Worm (Caenorhabditis elegans) whole organism, mixed stage, embryonic: ENCODE results near the gene M57.1.

Experiments
- M03D4.4 ChIP-seq: sonication (generic microtip); optimal IDR thresholded peaks from 2 replicates; lab custom pipeline; 2017; ENCODE audit warnings: mild to moderate bottlenecking, missing genetic modification characterization, missing compliant biosample characterization
- bed-3 ChIP-seq: fragments of 200-800 bp; sonication (Bioruptor generic); optimal IDR thresholded peaks from 3 replicates; lab custom pipeline; 2018; ENCODE audit warnings: mild to moderate bottlenecking, missing genetic modification characterization, moderate library complexity, missing compliant biosample characterization
- elt-3 ChIP-seq: fragments of 150-350 bp; optimal IDR thresholded peaks from 2 replicates; lab custom pipeline; 2014; ENCODE audit warnings: missing biosample characterization, missing genetic modification characterization
- hlh-1 ChIP-seq: fragments of 150-350 bp; optimal IDR thresholded peaks from 2 replicates; lab custom pipeline; 2014; ENCODE audit warnings: missing biosample characterization, missing genetic modification reagents, missing genetic modification characterization
- lsy-2 ChIP-seq: fragments of 150-350 bp; optimal IDR thresholded peaks from 2 replicates; lab custom pipeline; 2014; ENCODE audit warnings: missing biosample characterization, missing genetic modification characterization
- mab-5 ChIP-seq: fragments of 150-350 bp; optimal IDR thresholded peaks from 2 replicates; lab custom pipeline; 2014; ENCODE audit warnings: missing biosample characterization, missing genetic modification characterization
- mep-1 ChIP-seq: fragments of 150-350 bp; optimal IDR thresholded peaks from 2 replicates; lab custom pipeline; 2017; ENCODE audit warnings: missing biosample characterization, missing genetic modification reagents, missing genetic modification characterization, inconsistent platforms
- nhr-237 ChIP-seq: fragments of 150-350 bp; optimal IDR thresholded peaks from 2 replicates; lab custom pipeline; 2014; ENCODE audit warnings: missing biosample characterization, missing genetic modification characterization
- nhr-76 ChIP-seq: sonication (generic microtip); optimal IDR thresholded peaks from 2 replicates; lab custom pipeline; 2017; ENCODE audit warnings: missing biosample characterization, missing genetic modification characterization
- snpc-4 ChIP-seq: fragments of 150-350 bp; optimal IDR thresholded peaks from 2 replicates; lab custom pipeline; 2014; ENCODE audit warnings: missing biosample characterization, missing genetic modification characterization
- unc-39 ChIP-seq: fragments of 150-350 bp; optimal IDR thresholded peaks from 2 replicates; lab custom pipeline; 2014; ENCODE audit warnings: missing biosample characterization, missing genetic modification characterization
- unc-62 ChIP-seq: fragments of 150-350 bp; optimal IDR thresholded peaks from 2 replicates; lab custom pipeline; 2014; ENCODE audit warnings: missing biosample characterization, missing genetic modification reagents, missing genetic modification characterization
- zip-8 ChIP-seq: fragments of 150-350 bp; optimal IDR thresholded peaks from 2 replicates; lab custom pipeline; 2014; ENCODE audit warnings: missing biosample characterization, missing genetic modification characterization
- ztf-11 ChIP-seq: fragments of 150-350 bp; optimal IDR thresholded peaks from 2 replicates; lab custom pipeline; 2014; ENCODE audit warnings: missing biosample characterization, missing genetic modification characterization

DNA sequence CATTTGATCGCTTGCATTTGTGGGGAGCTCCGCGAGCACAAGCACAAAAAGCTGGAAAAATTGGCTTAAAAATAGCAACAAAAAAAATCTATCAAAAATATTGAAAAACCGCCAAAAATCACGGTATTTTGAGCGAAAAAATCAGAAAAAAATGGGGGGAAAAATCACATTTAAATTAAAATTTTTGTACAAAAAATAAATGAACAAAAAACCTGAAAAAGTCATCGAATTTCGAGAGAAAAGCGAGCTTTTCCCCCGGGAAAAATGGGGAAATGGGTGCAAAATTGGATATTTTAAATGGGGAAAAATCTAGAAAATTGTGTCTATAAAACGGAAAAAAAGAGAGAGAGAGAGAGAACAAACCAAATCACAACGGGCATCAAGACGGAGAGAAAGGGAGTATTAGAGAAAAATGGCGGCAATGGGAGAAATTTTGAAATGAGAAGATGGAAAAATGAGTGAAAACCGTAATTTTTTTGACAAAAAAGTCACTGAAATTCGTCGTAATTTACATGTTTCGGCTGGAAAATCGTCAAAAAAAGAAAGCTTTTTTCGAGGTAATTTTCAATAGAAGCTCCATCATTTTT is 22.7 kb upstream of the M57.1 start, which contains the start of gene ced-10:
- no peak for TF ChIP-seq lsy-2 (tag; lab: Kevin White, UChicago)
- no peak for TF ChIP-seq nhr-76 (tag; lab: Kevin White, UChicago)
- no peak for TF ChIP-seq mep-1 (tag; lab: Kevin White, UChicago)
- no peak for TF ChIP-seq elt-3 (tag; lab: Kevin White, UChicago)
- TF ChIP-seq M03D4.4 (tag; lab: Kevin White, UChicago): no peak
- TF ChIP-seq mab-5 (tag; lab: Kevin White, UChicago): no peak
- TF ChIP-seq nhr-237 (tag; lab: Kevin White, UChicago): no peak
- no peak for TF ChIP-seq unc-39 (tag; lab: Kevin White, UChicago)
- TF ChIP-seq unc-62 (GFP tag; lab: Kevin White, UChicago): no peak
- no peak for TF ChIP-seq ztf-11
- no peak for TF ChIP-seq snpc-4 (tag; lab: Kevin White, UChicago)
- TF ChIP-seq hlh-1 (tag; lab: Kevin White, UChicago): no peak
- TF ChIP-seq zip-8 (tag; lab: Kevin White, UChicago): no peak
- no peak for TF ChIP-seq bed-3 (GFP tag; lab: Kevin White, UChicago)
